Worm (Caenorhabditis elegans): ENCODE results near the gene T14B4.20.

ce11 chrII:6695388-6695787 is 21.3 kb upstream of the T14B4.20 start, which contains the start of gene C18H9.5:
- TF ChIP-seq him-1 (tag; optimal IDR thresholded peaks at IDR 0.05) = no peak
- TF ChIP-seq dao-5 (tag; optimal IDR thresholded peaks at IDR 0.05) = no peak

Data from whole organism, L4/young adult.